Worm (Caenorhabditis elegans): Measurements from ENCODE around the gene nlp-22.
A peak's percentile ranks its signal among the peaks of the same experiment; 100 is the strongest.

nlp-22 gene

ce11 chrX:2320539-2320938 lies 21.4 kb downstream of the nlp-22 start:
- TF ChIP-seq K12H6.12 (tag; optimal IDR thresholded peaks at IDR 0.05) (no peak), nhr-80 (tag; optimal IDR thresholded peaks at IDR 0.05) (peak; percentile 19)

- no peak for TF ChIP-seq nfya-2 (GFP tag; IDR thresholded peaks at IDR 0.05)
Measured at ce11 chrX:2319238-2319637, 22.7 kb downstream of the nlp-22 start, which contains the start of gene aakg-4. TSS of gene aakg-4 (minus strand) at chrX:2319338.

ce11 chrX:2317480-2317879 lies 24.4 kb downstream of the nlp-22 start:
- no peak for TF ChIP-seq cebp-1 (GFP tag; IDR thresholded peaks at IDR 0.05)
- TF ChIP-seq cebp-1 (tag; optimal IDR thresholded peaks at IDR 0.05): peak; percentile 64
- TF ChIP-seq madf-3 (GFP tag; IDR thresholded peaks at IDR 0.05): no peak

- 0 out of 2 replicates have a peak, but pooled peaks have one; percentile 20 for TF ChIP-seq ztf-28 (GFP tag; IDR thresholded peaks at IDR 0.05)
- peak; percentile 76 for TF ChIP-seq zfh-2 (GFP tag; conservative IDR thresholded peaks at IDR 0.05)
- no peak for TF ChIP-seq nfya-2 (GFP tag; IDR thresholded peaks at IDR 0.05)
- no peak for TF ChIP-seq tbx-9 (tag; optimal IDR thresholded peaks at IDR 0.05; ENCODE audit: borderline replicate concordance)
- no peak for TF ChIP-seq F22D6.2 (tag; optimal IDR thresholded peaks at IDR 0.05)
- TF ChIP-seq nhr-27 (tag; optimal IDR thresholded peaks at IDR 0.05): no peak
- no peak for TF ChIP-seq madf-8 (GFP tag; conservative IDR thresholded peaks at IDR 0.05)
Measured at ce11 chrX:2316859-2317258, 25.0 kb downstream of the nlp-22 start.

ce11 chrX:2316205-2316604 lies 25.7 kb downstream of the nlp-22 start:
- no peak for TF ChIP-seq F57A8.1 (GFP tag; optimal IDR thresholded peaks at IDR 0.05)
- TF ChIP-seq aptf-3 (GFP tag; IDR thresholded peaks at IDR 0.05): no peak
- no peak for TF ChIP-seq lir-1 (GFP tag; conservative IDR thresholded peaks at IDR 0.05)
- peak; percentile 35; the same call in 1 of the 2 replicates for TF ChIP-seq hmg-1.2 (GFP tag; IDR thresholded peaks at IDR 0.05)
- 0 out of 2 replicates have a peak, but pooled peaks have one; percentile 31 for TF ChIP-seq hsf-1 (GFP tag; IDR thresholded peaks at IDR 0.05)
- no peak for TF ChIP-seq Y79H2A.3 (GFP tag; conservative IDR thresholded peaks at IDR 0.05)

- no peak for TF ChIP-seq ceh-58 (GFP tag; IDR thresholded peaks at IDR 0.05)
- no peak for TF ChIP-seq pbrm-1 (GFP tag; IDR thresholded peaks at IDR 0.05)
- no peak for TF ChIP-seq xnd-1 (tag; optimal IDR thresholded peaks at IDR 0.05)
- TF ChIP-seq snpc-1.1 (tag; optimal IDR thresholded peaks at IDR 0.05; ENCODE audit: insufficient read depth): no peak
- TF ChIP-seq nhr-27 (tag; optimal IDR thresholded peaks at IDR 0.05): no peak
- TF ChIP-seq lsy-27 (tag; optimal IDR thresholded peaks at IDR 0.05; ENCODE audit: borderline replicate concordance, insufficient read depth): no peak
- TF ChIP-seq rec-8 (tag; optimal IDR thresholded peaks at IDR 0.05): no peak
- TF ChIP-seq lsl-1 (GFP tag; optimal IDR thresholded peaks at IDR 0.05): no peak
- TF ChIP-seq lin-54 (GFP tag; optimal IDR thresholded peaks at IDR 0.05): no peak
- TF ChIP-seq Y53G8AR.9 (GFP tag; conservative IDR thresholded peaks at IDR 0.05): no peak
- no peak for TF ChIP-seq ceh-40 (GFP tag; IDR thresholded peaks at IDR 0.05)
- no peak for TF ChIP-seq nfya-2 (GFP tag; IDR thresholded peaks at IDR 0.05)
- no peak for TF ChIP-seq lag-1 (GFP tag; IDR thresholded peaks at IDR 0.05)
- no peak for TF ChIP-seq B0336.3 (GFP tag; IDR thresholded peaks at IDR 0.05)
- TF ChIP-seq tbp1 (GFP tag; optimal IDR thresholded peaks at IDR 0.05): no peak
- TF ChIP-seq bed-2 (GFP tag; IDR thresholded peaks at IDR 0.05): no peak
- no peak for TF ChIP-seq K11D2.4 (GFP tag; IDR thresholded peaks at IDR 0.05)
- no peak for TF ChIP-seq lin-40 (tag; optimal IDR thresholded peaks at IDR 0.05)
Measured at ce11 chrX:2304496-2304895, 37.4 kb downstream of the nlp-22 start.

Data from whole organism, young adult.